Fruit fly (Drosophila melanogaster) whole organism, embryonic: ENCODE results near the gene CG9672.
A peak's percentile ranks its signal among the peaks of the same experiment; 100 is the strongest.

Experiments used
- Atf3 ChIP-seq: fragments of 200-800 bp; sonication (Bioruptor generic); optimal IDR thresholded peaks from 3 replicates; lab custom pipeline; 2016; ENCODE audit warnings: missing biosample characterization, missing genetic modification characterization
- Awh ChIP-seq: fragments of 200-800 bp; sonication (Bioruptor generic); IDR thresholded peaks from 2 replicates; pipeline ENCODE4, ENCODE4 v1.3.6; 2022; ENCODE audit warnings: missing biosample characterization, missing genetic modification characterization
- B-H1 ChIP-seq: fragments of 200-800 bp; sonication (Bioruptor generic); IDR thresholded peaks from 3 replicates; pipeline ENCODE4 v1.3.6; 2022; ENCODE audit warnings: missing biosample characterization, missing genetic modification characterization
- CG10543 ChIP-seq: fragments of 200-800 bp; sonication (Bioruptor generic); optimal IDR thresholded peaks from 3 replicates; lab custom pipeline; 2017; ENCODE audit warnings: missing biosample characterization, mild to moderate bottlenecking, missing genetic modification characterization, moderate library complexity
- CG10979 ChIP-seq: fragments of 200-800 bp; sonication (Bioruptor generic); optimal IDR thresholded peaks from 2 replicates; lab custom pipeline; 2018; ENCODE audit warnings: missing biosample characterization, mild to moderate bottlenecking, missing genetic modification characterization, moderate library complexity
- CG11504 ChIP-seq: fragments of 200-800 bp; sonication (Bioruptor generic); optimal IDR thresholded peaks from 3 replicates; lab custom pipeline; 2019; ENCODE audit warnings: missing biosample characterization, mild to moderate bottlenecking, missing genetic modification characterization, moderate library complexity
- CG11696 ChIP-seq: fragments of 200-800 bp; sonication (Bioruptor generic); IDR thresholded peaks from 2 replicates; pipeline ENCODE4 v1.3.6; 2022; ENCODE audit warnings: missing biosample characterization, missing genetic modification characterization
- CG13894 ChIP-seq: fragments of 200-800 bp; sonication (Bioruptor generic); optimal IDR thresholded peaks from 3 replicates; lab custom pipeline; 2018; ENCODE audit warnings: missing biosample characterization, mild to moderate bottlenecking, missing genetic modification characterization, moderate library complexity
- CG1603 ChIP-seq: fragments of 200-800 bp; sonication (Bioruptor generic); optimal IDR thresholded peaks from 2 replicates; lab custom pipeline; 2019; ENCODE audit warnings: missing biosample characterization, mild to moderate bottlenecking, missing genetic modification characterization, moderate library complexity
- CG30431 ChIP-seq: fragments of 200-800 bp; sonication (Bioruptor generic); optimal IDR thresholded peaks from 2 replicates; lab custom pipeline; 2017; ENCODE audit warnings: missing biosample characterization, missing genetic modification characterization
- CG3726 ChIP-seq: fragments of 200-800 bp; sonication (Bioruptor generic); IDR thresholded peaks from 3 replicates; pipeline ENCODE4, ENCODE4 v1.3.6; 2022; ENCODE audit warnings: missing biosample characterization, missing genetic modification characterization
- CG4617 ChIP-seq: fragments of 200-800 bp; sonication (Bioruptor generic); optimal IDR thresholded peaks from 3 replicates; lab custom pipeline; 2016; ENCODE audit warnings: missing biosample characterization, missing genetic modification characterization, borderline replicate concordance
- CG6683 ChIP-seq: fragments of 200-800 bp; sonication (Bioruptor generic); optimal IDR thresholded peaks from 2 replicates; lab custom pipeline; 2017; ENCODE audit warnings: missing biosample characterization, mild to moderate bottlenecking, missing genetic modification characterization, missing genetic modification reagents
- CG7963 ChIP-seq: fragments of 200-800 bp; sonication (Bioruptor generic); IDR thresholded peaks from 3 replicates; pipeline ENCODE4 v1.3.6; 2022; ENCODE audit warnings: missing biosample characterization, missing genetic modification characterization; ENCODE audit not compliant: partially characterized antibody
- CG8478 ChIP-seq: fragments of >200 bp; optimal IDR thresholded peaks from 2 replicates; lab custom pipeline; 2018
- CG9609 ChIP-seq: fragments of 200-800 bp; sonication (Bioruptor generic); optimal IDR thresholded peaks from 3 replicates; lab custom pipeline; 2016; ENCODE audit warnings: missing biosample characterization, missing genetic modification characterization
- Ets65A ChIP-seq: fragments of 200-800 bp; sonication (Bioruptor generic); peaks from one replicate; lab custom pipeline; 2016; ENCODE audit warnings: missing biosample characterization, missing genetic modification characterization
- GATAe ChIP-seq: fragments of 200-800 bp; sonication (Bioruptor generic); conservative IDR thresholded peaks from 2 replicates; pipeline ENCODE4 v1.3.6; 2022; ENCODE audit warnings: missing biosample characterization, missing genetic modification characterization
- Hr78 ChIP-seq, 2 experiments: fragments of 200-800 bp in 1 of 2; fragments of >200 bp in 1 of 2; sonication (Bioruptor generic) in 1 of 2; optimal IDR thresholded peaks; 2 replicates each; lab custom pipeline; 2017 to 2019; ENCODE audit warnings: missing biosample characterization in 2 of 2, missing genetic modification characterization in 2 of 2, mild to moderate bottlenecking in 1 of 2, moderate library complexity in 1 of 2
- MESR4 ChIP-seq: fragments of 200-800 bp; sonication (Bioruptor generic); optimal IDR thresholded peaks from 2 replicates; lab custom pipeline; 2018; ENCODE audit warnings: missing biosample characterization, mild to moderate bottlenecking, missing genetic modification characterization, moderate library complexity
- Nf-YB ChIP-seq: fragments of 200-800 bp; sonication (Bioruptor generic); optimal IDR thresholded peaks from 3 replicates; lab custom pipeline; 2019; ENCODE audit warnings: missing biosample characterization, mild to moderate bottlenecking, missing genetic modification characterization, moderate library complexity
- Rx ChIP-seq: fragments of 200-800 bp; sonication (Bioruptor generic); IDR thresholded peaks from 2 replicates; pipeline ENCODE4 v1.3.6; 2022; ENCODE audit warnings: missing biosample characterization, missing genetic modification characterization
- abd-A ChIP-seq: fragments of 200-800 bp; sonication (Bioruptor generic); optimal IDR thresholded peaks from 3 replicates; lab custom pipeline; 2019; ENCODE audit warnings: missing biosample characterization, mild to moderate bottlenecking, missing genetic modification characterization, moderate library complexity
- aop ChIP-seq: fragments of 200-800 bp; sonication (Bioruptor generic); IDR thresholded peaks from 2 replicates; pipeline ENCODE4 v1.3.6; 2022; ENCODE audit warnings: missing biosample characterization, missing genetic modification characterization
- ash1 ChIP-seq: fragments of 200-800 bp; sonication (Bioruptor generic); optimal IDR thresholded peaks from 2 replicates; lab custom pipeline; 2018; ENCODE audit warnings: missing biosample characterization, mild to moderate bottlenecking, missing genetic modification characterization
- cg ChIP-seq: fragments of 200-800 bp; sonication (Bioruptor generic); optimal IDR thresholded peaks from 3 replicates; lab custom pipeline; 2019; ENCODE audit warnings: missing biosample characterization, mild to moderate bottlenecking, missing genetic modification characterization, moderate library complexity
- dimm ChIP-seq: fragments of 200-800 bp; sonication (Bioruptor generic); IDR thresholded peaks from 2 replicates; pipeline ENCODE4 v1.3.6; 2022; ENCODE audit warnings: missing biosample characterization, missing genetic modification characterization
- disco-r ChIP-seq: fragments of 200-800 bp; sonication (Bioruptor generic); optimal IDR thresholded peaks from 2 replicates; lab custom pipeline; 2016; ENCODE audit warnings: missing biosample characterization, missing genetic modification characterization
- en ChIP-seq: fragments of 200-800 bp; sonication (Bioruptor generic); optimal IDR thresholded peaks from 2 replicates; lab custom pipeline; 2016; ENCODE audit warnings: missing biosample characterization, missing genetic modification characterization
- esg ChIP-seq: fragments of 200-800 bp; sonication (Bioruptor generic); conservative IDR thresholded peaks from 2 replicates; pipeline ENCODE4 v1.3.6; 2022; ENCODE audit warnings: missing biosample characterization, missing genetic modification characterization
- exex ChIP-seq: fragments of 200-800 bp; sonication (Bioruptor generic); optimal IDR thresholded peaks from 4 replicates; lab custom pipeline; 2018; ENCODE audit warnings: missing biosample characterization, mild to moderate bottlenecking, missing genetic modification characterization, moderate library complexity
- ftz-f1 ChIP-seq: fragments of 200-800 bp; sonication (Bioruptor generic); optimal IDR thresholded peaks from 2 replicates; lab custom pipeline; 2016; ENCODE audit warnings: missing biosample characterization, missing genetic modification characterization
- grn ChIP-seq: fragments of 200-800 bp; sonication (Bioruptor generic); optimal IDR thresholded peaks from 3 replicates; lab custom pipeline; 2017; ENCODE audit warnings: missing biosample characterization, missing genetic modification characterization
- hb ChIP-seq: fragments of 200-800 bp; sonication (Bioruptor generic); IDR thresholded peaks from 3 replicates; pipeline ENCODE4 v1.3.6; 2022; ENCODE audit warnings: missing biosample characterization, missing genetic modification characterization; ENCODE audit not compliant: partially characterized antibody
- jigr1 ChIP-seq: fragments of 200-800 bp; sonication (Bioruptor generic); IDR thresholded peaks from 3 replicates; pipeline ENCODE4 v1.3.6; 2022; ENCODE audit warnings: missing biosample characterization, missing genetic modification characterization
- nerfin-2 ChIP-seq: fragments of 200-800 bp; sonication (Bioruptor generic); IDR thresholded peaks from 2 replicates; pipeline ENCODE4 v1.3.6; 2022; ENCODE audit warnings: missing biosample characterization, missing genetic modification characterization; ENCODE audit not compliant: partially characterized antibody
- nom ChIP-seq: fragments of 200-800 bp; sonication (Bioruptor generic); optimal IDR thresholded peaks from 2 replicates; lab custom pipeline; 2017; ENCODE audit warnings: missing biosample characterization, missing genetic modification characterization, mild to moderate bottlenecking, moderate library complexity, missing genetic modification reagents
- org-1 ChIP-seq: fragments of 200-800 bp; sonication (Bioruptor generic); optimal IDR thresholded peaks from 2 replicates; lab custom pipeline; 2017; ENCODE audit warnings: missing biosample characterization, missing genetic modification characterization
- run ChIP-seq: fragments of 200-800 bp; sonication (Bioruptor generic); optimal IDR thresholded peaks from 3 replicates; lab custom pipeline; 2018; ENCODE audit warnings: missing biosample characterization, mild to moderate bottlenecking, missing genetic modification characterization
- sd ChIP-seq: fragments of 200-800 bp; sonication (Bioruptor generic); optimal IDR thresholded peaks from 3 replicates; lab custom pipeline; 2018; ENCODE audit warnings: missing biosample characterization, mild to moderate bottlenecking, missing genetic modification characterization, moderate library complexity
- sens ChIP-seq: fragments of 200-800 bp; sonication (Bioruptor generic); peaks from one replicate; lab custom pipeline; 2016; ENCODE audit warnings: missing biosample characterization, missing genetic modification characterization
- sim ChIP-seq: fragments of 200-800 bp; sonication (Bioruptor generic); IDR thresholded peaks from 2 replicates; pipeline ENCODE4 v1.3.6; 2022; ENCODE audit warnings: missing biosample characterization, missing genetic modification characterization
- sqz ChIP-seq: fragments of 200-800 bp; sonication (Bioruptor generic); optimal IDR thresholded peaks from 3 replicates; lab custom pipeline; 2018; ENCODE audit warnings: missing biosample characterization, mild to moderate bottlenecking, missing genetic modification characterization
- tgo ChIP-seq: fragments of 200-800 bp; sonication (Bioruptor generic); IDR thresholded peaks from 3 replicates; pipeline ENCODE4 v1.3.6; 2022; ENCODE audit warnings: missing biosample characterization, missing genetic modification characterization
- zen2 ChIP-seq: fragments of 200-800 bp; sonication (Bioruptor generic); IDR thresholded peaks from 3 replicates; pipeline ENCODE4 v1.3.6; 2022; ENCODE audit warnings: missing biosample characterization, missing genetic modification characterization; ENCODE audit not compliant: partially characterized antibody

CG9672 gene

dm6 chrX:16733244-16733643 is 26.6 kb upstream of the CG9672 start:
- TF ChIP-seq hb (no peak), CG13894 (peak; percentile 87), Awh (GFP tag; lab: Robert Waterston, UW) (peak; percentile 45; the same call in 1 of the 2 replicates), sens (peak; percentile 3), abd-A (peak; percentile 57), Ets65A (GFP tag; lab: Kevin White, UChicago) (peak; percentile 34), grn (peak; percentile 71), jigr1 (GFP tag; lab: Robert Waterston, UW) (no peak)

dm6 chrX:16730791-16731190 is 24.1 kb upstream of the CG9672 start, which contains the start of gene TwdlX:
Gene TwdlX (plus strand): TSS chrX:16731091.
- TF ChIP-seq aop (GFP tag; lab: Robert Waterston, UW): no peak
- no peak for TF ChIP-seq B-H1 (GFP tag; lab: Robert Waterston, UW)
- TF ChIP-seq ftz-f1: no peak
- TF ChIP-seq exex: no peak
- no peak for TF ChIP-seq CG10543
- no peak for TF ChIP-seq sens
- TF ChIP-seq Atf3 (GFP tag; lab: Kevin White, UChicago): no peak
- no peak for TF ChIP-seq cg (GFP tag; lab: Kevin White, UChicago)
- TF ChIP-seq CG4617: no peak
- no peak for TF ChIP-seq CG3726
- TF ChIP-seq MESR4: no peak
- no peak for TF ChIP-seq ash1
- TF ChIP-seq CG6683 (GFP tag; lab: Kevin White, UChicago): no peak
- no peak for TF ChIP-seq dimm (GFP tag; lab: Robert Waterston, UW)
- no peak for TF ChIP-seq run (tag; lab: Kevin White, UChicago)

- TF ChIP-seq sim (GFP tag; lab: Robert Waterston, UW) (no peak), nerfin-2 (GFP tag; lab: Robert Waterston, UW) (no peak), sens (no peak), CG7963 (GFP tag; lab: Robert Waterston, UW) (no peak), org-1 (GFP tag; lab: Kevin White, UChicago) (no peak), Hr78 (GFP tag; optimal IDR thresholded peaks at IDR 0.05; lab: Kevin White, UChicago) (no peak), sqz (GFP tag; lab: Kevin White, UChicago) (no peak), CG10979 (tag; lab: Kevin White, UChicago) (no peak)
These were observed 17.9 kb upstream of the CG9672 start for dm6 chrX:16724544-16724943.

- TF ChIP-seq disco-r (GFP tag; lab: Kevin White, UChicago) (peak; percentile 35), CG1603 (tag; lab: Kevin White, UChicago) (no peak), esg (GFP tag; lab: Robert Waterston, UW) (peak; percentile 45), en (GFP tag; lab: Kevin White, UChicago) (peak; percentile 33), sd (peak; percentile 59), MESR4 (no peak), CG30431 (GFP tag; lab: Kevin White, UChicago) (peak; percentile 43), GATAe (GFP tag; lab: Robert Waterston, UW) (no peak), CG8478 (lab: Kevin White, UChicago) (no peak), CG9609 (GFP tag; lab: Kevin White, UChicago) (peak; percentile 18), CG11504 (tag; lab: Kevin White, UChicago) (peak; percentile 86), sim (GFP tag; lab: Robert Waterston, UW) (no peak; the same call in 1 of the 2 replicates), tgo (GFP tag; lab: Robert Waterston, UW) (peak; percentile 69), Rx (GFP tag; lab: Robert Waterston, UW) (peak; percentile 51; the same call in 1 of the 2 replicates), Nf-YB (peak; percentile 66), grn (no peak), CG11696 (GFP tag; lab: Robert Waterston, UW) (peak; percentile 88), nom (peak; percentile 90), zen2 (GFP tag; lab: Robert Waterston, UW) (no peak)
These were observed 16.8 kb upstream of the CG9672 start for dm6 chrX:16723203-16724173.
